Worm (Caenorhabditis elegans): ENCODE measurements around the gene clec-121.

clec-121 gene

ce11 chrII:3102018-3102417 lies at the start of gene clec-121:
Gene clec-121, plus strand, starts transcription at chrII:3102318.
- TF ChIP-seq irx-1 (tag; optimal IDR thresholded peaks at IDR 0.05) (no peak), hlh-17 (GFP tag; optimal IDR thresholded peaks at IDR 0.05; ENCODE audit: borderline replicate concordance) (no peak), pqm-1 (tag; optimal IDR thresholded peaks at IDR 0.05) (no peak), dsc-1 (tag; optimal IDR thresholded peaks at IDR 0.05) (no peak), nhr-12 (tag; optimal IDR thresholded peaks at IDR 0.05) (no peak), elt-2 (tag; optimal IDR thresholded peaks at IDR 0.05) (no peak), ceh-90 (tag; optimal IDR thresholded peaks at IDR 0.05) (no peak), Y116A8C.19 (tag; optimal IDR thresholded peaks at IDR 0.05; ENCODE audit: borderline replicate concordance) (no peak)

- TF ChIP-seq blmp-1 (tag; optimal IDR thresholded peaks at IDR 0.05) (no peak), irx-1 (tag; optimal IDR thresholded peaks at IDR 0.05) (no peak), pag-3 (tag; optimal IDR thresholded peaks at IDR 0.05; ENCODE audit: borderline replicate concordance, insufficient read depth) (no peak), nhr-19 (GFP tag; conservative IDR thresholded peaks at IDR 0.05) (no peak), lin-35 (GFP tag; optimal IDR thresholded peaks at IDR 0.05) (no peak), vab-15 (tag; optimal IDR thresholded peaks at IDR 0.05) (no peak), nhr-77 (tag; optimal IDR thresholded peaks at IDR 0.05) (no peak), tlp-1 (tag; optimal IDR thresholded peaks at IDR 0.05) (no peak), ama-1 (optimal IDR thresholded peaks at IDR 0.05) (no peak), hpl-2 (GFP tag; optimal IDR thresholded peaks at IDR 0.05) (no peak), xbp-1 (tag; optimal IDR thresholded peaks at IDR 0.05) (no peak), ztf-4 (tag; optimal IDR thresholded peaks at IDR 0.05) (no peak), dsc-1 (tag; optimal IDR thresholded peaks at IDR 0.05) (no peak), nhr-28 (tag; optimal IDR thresholded peaks at IDR 0.05) (no peak), efl-3 (GFP tag; optimal IDR thresholded peaks at IDR 0.05) (no peak), lin-39 (tag; optimal IDR thresholded peaks at IDR 0.05) (no peak), sox-4 (tag; optimal IDR thresholded peaks at IDR 0.05) (no peak), elt-2 (tag; optimal IDR thresholded peaks at IDR 0.05) (no peak), ceh-63 (GFP tag; optimal IDR thresholded peaks at IDR 0.05) (no peak), unc-30 (tag; optimal IDR thresholded peaks at IDR 0.05) (no peak)
Observed at ce11 chrII:3052843-3053242, 49.3 kb upstream of the clec-121 start.

ce11 chrII:3053689-3054088 lies 48.4 kb upstream of the clec-121 start:
- TF ChIP-seq nhr-20 (tag; optimal IDR thresholded peaks at IDR 0.05) (no peak), fos-1 (tag; optimal IDR thresholded peaks at IDR 0.05) (no peak), nhr-11 (tag; optimal IDR thresholded peaks at IDR 0.05) (no peak), nhr-90 (tag; optimal IDR thresholded peaks at IDR 0.05; ENCODE audit: poor library complexity) (no peak)

ce11 chrII:3054221-3054620 lies 47.9 kb upstream of the clec-121 start, which contains the start of gene lido-13:
Gene lido-13, minus strand, starts transcription at chrII:3054321.
- TF ChIP-seq ces-1 (GFP tag; optimal IDR thresholded peaks at IDR 0.05) = no peak
- TF ChIP-seq F16B12.6 (tag; optimal IDR thresholded peaks at IDR 0.05) = no peak
- TF ChIP-seq fkh-10 (GFP tag; optimal IDR thresholded peaks at IDR 0.05) = no peak
- TF ChIP-seq egl-27 (tag; optimal IDR thresholded peaks at IDR 0.05) = no peak
- no peak for TF ChIP-seq alr-1 (tag; optimal IDR thresholded peaks at IDR 0.05; ENCODE audit: borderline replicate concordance)
- no peak for TF ChIP-seq skn-1 (tag; optimal IDR thresholded peaks at IDR 0.05)
- TF ChIP-seq hlh-17 (GFP tag; optimal IDR thresholded peaks at IDR 0.05; ENCODE audit: borderline replicate concordance) = no peak
- TF ChIP-seq blmp-1 (tag; optimal IDR thresholded peaks at IDR 0.05) = no peak
- no peak for TF ChIP-seq ceh-82 (tag; optimal IDR thresholded peaks at IDR 0.05)
- no peak for TF ChIP-seq nhr-19 (GFP tag; conservative IDR thresholded peaks at IDR 0.05)
- TF ChIP-seq mdl-1 (tag; optimal IDR thresholded peaks at IDR 0.05) = no peak
- no peak for TF ChIP-seq nhr-11 (tag; optimal IDR thresholded peaks at IDR 0.05)
- no peak for TF ChIP-seq nhr-237 (tag; optimal IDR thresholded peaks at IDR 0.05)
